Worm (Caenorhabditis elegans) whole organism, L4 larva: Measurements from ENCODE around the gene pifk-1.
"Not testable (repeated sequence)": the region's sequence is repeated elsewhere in the genome, so short reads cannot be mapped to it uniquely, and the experiment has no call there.

Experiments
- D1046.2 ChIP-seq: fragments of 200-800 bp; sonication (Bioruptor generic); IDR thresholded peaks from 2 replicates; pipeline ENCODE4 v1.3.6; 2022; ENCODE audit warnings: missing genetic modification characterization, missing compliant biosample characterization
- T26A8.4 ChIP-seq: fragments of 200-800 bp; sonication (Bioruptor generic); IDR thresholded peaks from 2 replicates; pipeline ENCODE4 v1.3.6; 2022; ENCODE audit warnings: missing genetic modification characterization, missing compliant biosample characterization
- Y105C5A.15 ChIP-seq: fragments of 200-800 bp; sonication (Bioruptor generic); IDR thresholded peaks from 2 replicates; pipeline ENCODE4 v1.3.6; 2022; ENCODE audit warnings: missing genetic modification characterization, missing compliant biosample characterization
- Y5F2A.4 ChIP-seq: fragments of 200-800 bp; sonication (Bioruptor generic); optimal IDR thresholded peaks from 2 replicates; lab custom pipeline; 2018; ENCODE audit warnings: mild to moderate bottlenecking, missing genetic modification characterization, missing compliant biosample characterization
- Y75B8A.6 ChIP-seq: fragments of 200-800 bp; sonication (Bioruptor generic); IDR thresholded peaks from 2 replicates; pipeline ENCODE4 v1.3.6; 2022; ENCODE audit warnings: missing genetic modification reagents, missing genetic modification characterization, missing compliant biosample characterization
- ZK337.2 ChIP-seq: fragments of 200-800 bp; sonication (Bioruptor generic); IDR thresholded peaks from 2 replicates; pipeline ENCODE4 v1.3.6; 2022; ENCODE audit warnings: missing genetic modification reagents, missing genetic modification characterization, missing compliant biosample characterization
- aha-1 ChIP-seq: fragments of 150-350 bp; peaks from one replicate; lab custom pipeline; 2014; ENCODE audit warnings: missing biosample characterization, missing genetic modification characterization
- aly-2 ChIP-seq: sonication (generic microtip); optimal IDR thresholded peaks from 2 replicates; lab custom pipeline; 2018; ENCODE audit warnings: missing biosample characterization, missing genetic modification characterization
- ama-1 ChIP-seq: fragments of 150-350 bp; optimal IDR thresholded peaks from 2 replicates; lab custom pipeline; 2014; ENCODE audit warnings: inconsistent platforms, mixed read lengths
- cey-2 ChIP-seq: sonication (generic microtip); optimal IDR thresholded peaks from 3 replicates; lab custom pipeline; 2017; ENCODE audit warnings: missing genetic modification characterization, mild to moderate bottlenecking, missing compliant biosample characterization, antibody characterized with exemption, borderline replicate concordance; ENCODE audit not compliant: insufficient read depth
- daf-12 ChIP-seq: fragments of 150-350 bp; optimal IDR thresholded peaks from 2 replicates; lab custom pipeline; 2014; ENCODE audit warnings: missing biosample characterization, missing genetic modification reagents, missing genetic modification characterization
- daf-16 ChIP-seq, 3 experiments: sonication (generic microtip); optimal IDR thresholded peaks; 2 replicates each; lab custom pipeline; 2016 to 2017; ENCODE audit warnings: missing genetic modification characterization in 3 of 3, missing genetic modification reagents in 3 of 3, mild to moderate bottlenecking in 2 of 3, missing compliant biosample characterization in 2 of 3, missing biosample characterization in 1 of 3, moderate library complexity in 1 of 3
- daf-19 ChIP-seq: fragments of 200-800 bp; sonication (Bioruptor generic); conservative IDR thresholded peaks from 2 replicates; pipeline ENCODE4 v1.3.6; 2022; ENCODE audit warnings: missing genetic modification characterization, missing compliant biosample characterization
- dmd-6 ChIP-seq: fragments of 200-800 bp; sonication (Bioruptor generic); IDR thresholded peaks from 2 replicates; pipeline ENCODE4 v1.3.6; 2022; ENCODE audit warnings: missing genetic modification reagents, missing genetic modification characterization, missing compliant biosample characterization
- dmd-8 ChIP-seq: fragments of 200-800 bp; sonication (Bioruptor generic); IDR thresholded peaks from 2 replicates; pipeline ENCODE4 v1.3.6; 2022; ENCODE audit warnings: missing genetic modification characterization, missing compliant biosample characterization
- egl-43 ChIP-seq: fragments of 200-800 bp; sonication (Bioruptor generic); IDR thresholded peaks from 2 replicates; pipeline ENCODE4 v1.3.6; 2022; ENCODE audit warnings: missing genetic modification reagents, missing genetic modification characterization, missing compliant biosample characterization
- hmg-1.1 ChIP-seq: fragments of 200-800 bp; sonication (Bioruptor generic); IDR thresholded peaks from 2 replicates; pipeline ENCODE4 v1.3.6; 2022; ENCODE audit warnings: missing genetic modification reagents, missing genetic modification characterization, missing compliant biosample characterization
- lim-7 ChIP-seq: fragments of 200-800 bp; sonication (Bioruptor generic); IDR thresholded peaks from 2 replicates; pipeline ENCODE4 v1.3.6; 2022; ENCODE audit warnings: missing genetic modification characterization, missing compliant biosample characterization
- lin-13 ChIP-seq: fragments of 150-350 bp; optimal IDR thresholded peaks from 2 replicates; lab custom pipeline; 2014; ENCODE audit warnings: missing biosample characterization, missing genetic modification reagents, missing genetic modification characterization
- lin-38 ChIP-seq: fragments of 200-800 bp; sonication (Bioruptor generic); IDR thresholded peaks from 2 replicates; pipeline ENCODE4 v1.3.6; 2022; ENCODE audit warnings: missing genetic modification reagents, missing genetic modification characterization, missing compliant biosample characterization
- lir-3 ChIP-seq: sonication (generic microtip); optimal IDR thresholded peaks from 2 replicates; lab custom pipeline; 2016; ENCODE audit warnings: mild to moderate bottlenecking, missing genetic modification characterization, missing compliant biosample characterization
- mes-2 ChIP-seq: sonication (generic microtip); optimal IDR thresholded peaks from 2 replicates; lab custom pipeline; 2016; ENCODE audit warnings: missing genotype, mild to moderate bottlenecking, missing genetic modification characterization, missing compliant biosample characterization; ENCODE audit not compliant: poor library complexity, severe bottlenecking
- mxl-2 ChIP-seq: fragments of 200-800 bp; sonication (Bioruptor generic); conservative IDR thresholded peaks from 2 replicates; pipeline ENCODE4 v1.3.6; 2022; ENCODE audit warnings: missing genetic modification reagents, missing genetic modification characterization, missing compliant biosample characterization
- mxl-3 ChIP-seq: fragments of 200-800 bp; sonication (Bioruptor generic); optimal IDR thresholded peaks from 2 replicates; lab custom pipeline; 2018; ENCODE audit warnings: mild to moderate bottlenecking, missing genetic modification characterization, missing compliant biosample characterization
- nhr-102 ChIP-seq: sonication (generic microtip); optimal IDR thresholded peaks from 2 replicates; lab custom pipeline; 2016; ENCODE audit warnings: mild to moderate bottlenecking, missing genetic modification characterization, moderate library complexity, missing compliant biosample characterization
- nhr-41 ChIP-seq: fragments of 200-800 bp; sonication (Bioruptor generic); IDR thresholded peaks from 2 replicates; pipeline ENCODE4 v1.3.6; 2022; ENCODE audit warnings: missing genetic modification reagents, missing genetic modification characterization, missing compliant biosample characterization
- pha-4 ChIP-seq, 2 experiments: fragments of 150-350 bp in 1 of 2; fragments of 200-800 bp in 1 of 2; sonication (Bioruptor generic) in 1 of 2; IDR thresholded peaks in 1 of 2; optimal IDR thresholded peaks in 1 of 2; 2 replicates each; pipeline versions ENCODE4 v1.3.6 to Lab custom; 2014 to 2022; ENCODE audit warnings: missing genetic modification characterization in 2 of 2, missing genetic modification reagents in 2 of 2, missing biosample characterization in 1 of 2, missing compliant biosample characterization in 1 of 2
- php-3 ChIP-seq: fragments of 200-800 bp; sonication (Bioruptor generic); IDR thresholded peaks from 2 replicates; pipeline ENCODE4 v1.3.6; 2022; ENCODE audit warnings: missing genetic modification reagents, missing genetic modification characterization, missing compliant biosample characterization
- rbr-2 ChIP-seq: sonication (generic microtip); optimal IDR thresholded peaks from 2 replicates; lab custom pipeline; 2016; ENCODE audit warnings: missing genotype, missing genetic modification characterization, missing compliant biosample characterization
- sdz-12 ChIP-seq: fragments of 200-800 bp; sonication (Bioruptor generic); optimal IDR thresholded peaks from 2 replicates; lab custom pipeline; 2018; ENCODE audit warnings: mild to moderate bottlenecking, missing genetic modification characterization, missing compliant biosample characterization
- set-16 ChIP-seq: fragments of 200-800 bp; sonication (Bioruptor generic); IDR thresholded peaks from 2 replicates; pipeline ENCODE4 v1.3.6; 2022; ENCODE audit warnings: missing genetic modification reagents, missing genetic modification characterization, missing compliant biosample characterization
- snpc-1.2 ChIP-seq: fragments of 200-800 bp; sonication (Bioruptor generic); IDR thresholded peaks from 2 replicates; pipeline ENCODE4 v1.3.6; 2022; ENCODE audit warnings: missing genetic modification reagents, missing genetic modification characterization, missing compliant biosample characterization
- spr-1 ChIP-seq: sonication (generic microtip); optimal IDR thresholded peaks from 2 replicates; lab custom pipeline; 2016; ENCODE audit warnings: mild to moderate bottlenecking, missing genetic modification characterization, missing compliant biosample characterization
- unc-62 ChIP-seq, 3 experiments: fragments of 150-350 bp in 1 of 3; sonication (generic microtip); optimal IDR thresholded peaks in 2 of 3; peaks in 1 of 3; 1 replicate in 1 of 3; 2 replicates in 2 of 3; lab custom pipeline; 2014 to 2017; ENCODE audit warnings: missing biosample characterization in 3 of 3, missing genetic modification characterization in 3 of 3, missing genetic modification reagents in 3 of 3, missing genotype in 1 of 3
- zip-2 ChIP-seq: fragments of 150-350 bp; optimal IDR thresholded peaks from 2 replicates; lab custom pipeline; 2014; ENCODE audit warnings: missing biosample characterization, missing genetic modification characterization
- ztf-7 ChIP-seq: fragments of 150-350 bp; optimal IDR thresholded peaks from 2 replicates; lab custom pipeline; 2014; ENCODE audit warnings: missing biosample characterization, missing genetic modification characterization

pifk-1 gene

ce11 chrX:902512-902911 is 21.8 kb downstream of the pifk-1 start, which contains the start of gene ZC13.10:
TSS of gene ZC13.10 (minus strand) at chrX:902612.
- TF ChIP-seq ZK337.2 (GFP tag; lab: Robert Waterston, UW), result no peak
- no peak for TF ChIP-seq pha-4 (GFP tag; IDR thresholded peaks at IDR 0.05; lab: Robert Waterston, UW)
- TF ChIP-seq pha-4 (tag; optimal IDR thresholded peaks at IDR 0.05; lab: Kevin White, UChicago), result no peak
- no peak for TF ChIP-seq cey-2 (tag; lab: Kevin White, UChicago)
- no peak for TF ChIP-seq mxl-3 (GFP tag; lab: Kevin White, UChicago)
- TF ChIP-seq zip-2 (tag; lab: Kevin White, UChicago), result no peak
- no peak for TF ChIP-seq hmg-1.1
- no peak for TF ChIP-seq sdz-12 (GFP tag; lab: Kevin White, UChicago)
- no peak for TF ChIP-seq rbr-2 (tag; lab: Kevin White, UChicago)
- no peak for TF ChIP-seq mes-2 (tag; lab: Kevin White, UChicago)
- no peak for TF ChIP-seq D1046.2 (GFP tag; lab: Robert Waterston, UW)
- no peak for TF ChIP-seq Y5F2A.4 (GFP tag; lab: Kevin White, UChicago)
- no peak for TF ChIP-seq ama-1
- TF ChIP-seq dmd-6 (GFP tag; lab: Robert Waterston, UW), result no peak
- no peak for TF ChIP-seq lir-3 (tag; lab: Kevin White, UChicago)
- TF ChIP-seq lin-38 (GFP tag; lab: Robert Waterston, UW), result no peak
- TF ChIP-seq aha-1, result no peak

ce11 chrX:897948-898347 is 26.4 kb downstream of the pifk-1 start, which contains the start of gene mab-7:
TSS of gene mab-7 (minus strand) at chrX:898048.
- TF ChIP-seq spr-1 (tag; lab: Kevin White, UChicago) (no peak), mxl-2 (no peak), daf-12 (tag; lab: Kevin White, UChicago) (no peak), nhr-102 (no peak), php-3 (GFP tag; lab: Robert Waterston, UW) (no peak), aly-2 (tag; lab: Kevin White, UChicago) (no peak), ztf-7 (tag; lab: Kevin White, UChicago) (no peak), lin-13 (no peak), T26A8.4 (GFP tag; lab: Robert Waterston, UW) (no peak), dmd-8 (GFP tag; lab: Robert Waterston, UW) (no peak), daf-19 (GFP tag; lab: Robert Waterston, UW) (no peak), snpc-1.2 (no peak), Y75B8A.6 (GFP tag; lab: Robert Waterston, UW) (no peak), unc-62 (GFP tag; optimal IDR thresholded peaks at IDR 0.05 in 1 of 2; lab: Kevin White, UChicago) (no peak), unc-62 (tag; optimal IDR thresholded peaks at IDR 0.05; lab: Kevin White, UChicago) (no peak)

- TF ChIP-seq egl-43 (0 out of 2 replicates have a peak, but pooled peaks have one; percentile 52), set-16 (GFP tag; lab: Robert Waterston, UW) (peak; percentile 64), daf-16 (GFP tag; optimal IDR thresholded peaks at IDR 0.05; lab: Kevin White, UChicago) (peak in 1 of 2 experiments; percentile 7)
- TF ChIP-seq daf-16 (tag; optimal IDR thresholded peaks at IDR 0.05; lab: Kevin White, UChicago), result not testable (repeated sequence)
Observed at ce11 chrX:892537-892936, 31.8 kb downstream of the pifk-1 start.

DNA sequence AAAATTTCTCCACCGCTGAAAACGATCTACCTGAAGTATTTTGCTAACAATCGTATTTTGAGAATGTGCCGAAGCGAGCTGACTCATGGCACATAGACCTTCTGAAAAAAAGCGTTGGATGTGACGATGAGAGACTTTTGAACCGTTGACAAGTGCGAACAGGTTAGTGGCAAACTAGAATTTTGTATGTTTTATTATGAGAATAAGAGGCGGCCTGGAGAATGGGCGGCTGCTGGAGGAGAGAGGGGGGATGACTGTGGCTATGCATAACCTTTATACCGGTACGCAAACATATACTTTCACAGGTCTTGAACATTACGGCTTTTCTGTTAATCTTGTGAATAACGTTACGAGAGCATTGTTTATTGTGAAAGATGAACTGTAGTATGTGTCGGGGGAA is 36.0 kb downstream of the pifk-1 start, which contains the start of gene mam-1:
mam-1 (minus strand) TSS at position 101 of the 400 bp plus-strand sequence.
- no peak for TF ChIP-seq Y105C5A.15 (GFP tag; lab: Robert Waterston, UW)
- TF ChIP-seq lim-7 (GFP tag; lab: Robert Waterston, UW), result no peak
- no peak for TF ChIP-seq nhr-41 (GFP tag; lab: Robert Waterston, UW)
